Worm (Caenorhabditis elegans) whole organism, young adult: Measurements from ENCODE around the gene C08F1.11.

ENCODE experiments used
- B0261.1 ChIP-seq: sonication (generic microtip); optimal IDR thresholded peaks from 2 replicates; lab custom pipeline; 2016; ENCODE audit warnings: mild to moderate bottlenecking, missing genetic modification characterization, moderate library complexity, missing compliant biosample characterization
- F22D6.2 ChIP-seq: sonication (generic microtip); optimal IDR thresholded peaks from 2 replicates; lab custom pipeline; 2016; ENCODE audit warnings: mild to moderate bottlenecking, missing genetic modification characterization, missing compliant biosample characterization
- F39B2.1 ChIP-seq: fragments of 200-800 bp; sonication (Bioruptor generic); IDR thresholded peaks from 2 replicates; pipeline ENCODE4 v1.3.6; 2022; ENCODE audit warnings: missing genetic modification reagents, missing genetic modification characterization, missing compliant biosample characterization
- Y53F4B.3 ChIP-seq: fragments of 200-800 bp; sonication (Bioruptor generic); IDR thresholded peaks from 2 replicates; pipeline ENCODE4 v1.3.6; 2022; ENCODE audit warnings: missing genetic modification reagents, missing genetic modification characterization, missing compliant biosample characterization
- Y53G8AR.9 ChIP-seq: fragments of 200-800 bp; sonication (Bioruptor generic); conservative IDR thresholded peaks from 2 replicates; pipeline ENCODE4 v1.3.6; 2022; ENCODE audit warnings: missing genetic modification reagents, missing genetic modification characterization, missing compliant biosample characterization
- Y56A3A.18 ChIP-seq: fragments of 200-800 bp; sonication (Bioruptor generic); IDR thresholded peaks from 2 replicates; pipeline ENCODE4 v1.3.6; 2022; ENCODE audit warnings: missing genetic modification reagents, missing genetic modification characterization, missing compliant biosample characterization
- aptf-2 ChIP-seq: fragments of 200-800 bp; sonication (Bioruptor generic); conservative IDR thresholded peaks from 2 replicates; pipeline ENCODE4 v1.3.6; 2022; ENCODE audit warnings: missing genetic modification reagents, missing genetic modification characterization, missing compliant biosample characterization
- atf-7 ChIP-seq: sonication (generic microtip); optimal IDR thresholded peaks from 2 replicates; lab custom pipeline; 2017; ENCODE audit warnings: mild to moderate bottlenecking, missing genetic modification characterization, missing compliant biosample characterization
- attf-6 ChIP-seq: fragments of 200-800 bp; sonication (Bioruptor generic); IDR thresholded peaks from 2 replicates; pipeline ENCODE4 v1.3.6; 2022; ENCODE audit warnings: missing genetic modification reagents, missing genetic modification characterization, missing compliant biosample characterization
- bed-1 ChIP-seq: fragments of 200-800 bp; sonication (Bioruptor generic); IDR thresholded peaks from 2 replicates; pipeline ENCODE4 v1.3.6; 2022; ENCODE audit warnings: missing genetic modification reagents, missing genetic modification characterization, missing compliant biosample characterization
- bed-2 ChIP-seq: fragments of 200-800 bp; sonication (Bioruptor generic); IDR thresholded peaks from 2 replicates; pipeline ENCODE4 v1.3.6; 2022; ENCODE audit warnings: missing genetic modification reagents, missing genetic modification characterization, missing compliant biosample characterization
- ccch-3 ChIP-seq: fragments of 200-800 bp; sonication (Bioruptor generic); optimal IDR thresholded peaks from 2 replicates; lab custom pipeline; 2018; ENCODE audit warnings: mild to moderate bottlenecking, missing genetic modification characterization, missing compliant biosample characterization
- cebp-2 ChIP-seq: fragments of 200-800 bp; sonication (Bioruptor generic); IDR thresholded peaks from 2 replicates; pipeline ENCODE4 v1.3.6; 2022; ENCODE audit warnings: missing genetic modification characterization, missing compliant biosample characterization
- dox-1 ChIP-seq: fragments of 200-800 bp; sonication (Bioruptor generic); IDR thresholded peaks from 2 replicates; pipeline ENCODE4 v1.3.6; 2022; ENCODE audit warnings: missing genetic modification reagents, missing genetic modification characterization, missing compliant biosample characterization
- dpl-1 ChIP-seq: fragments of 150-350 bp; optimal IDR thresholded peaks from 2 replicates; lab custom pipeline; 2014; ENCODE audit warnings: missing biosample characterization, missing genetic modification reagents, missing genetic modification characterization
- egl-18 ChIP-seq: fragments of 200-800 bp; sonication (Bioruptor generic); IDR thresholded peaks from 2 replicates; pipeline ENCODE4 v1.3.6; 2022; ENCODE audit warnings: missing genetic modification reagents, missing genetic modification characterization, missing compliant biosample characterization
- ekl-4 ChIP-seq: fragments of 200-800 bp; sonication (Bioruptor generic); IDR thresholded peaks from 2 replicates; pipeline ENCODE4 v1.3.6; 2022; ENCODE audit warnings: missing genetic modification reagents, missing genetic modification characterization, missing compliant biosample characterization
- hlh-12 ChIP-seq: sonication (generic microtip); optimal IDR thresholded peaks from 2 replicates; lab custom pipeline; 2016; ENCODE audit warnings: missing genetic modification characterization, missing compliant biosample characterization
- let-607 ChIP-seq, 2 experiments: fragments of 200-800 bp in 1 of 2; sonication (Bioruptor generic) in 1 of 2; sonication (generic microtip) in 1 of 2; optimal IDR thresholded peaks; 2 replicates each; lab custom pipeline; 2016 to 2018; ENCODE audit warnings: mild to moderate bottlenecking in 2 of 2, missing compliant biosample characterization in 2 of 2, missing genetic modification characterization in 2 of 2, moderate library complexity in 2 of 2, missing genotype in 1 of 2
- lin-35 ChIP-seq, 3 experiments: fragments of 150-350 bp in 2 of 3; sonication (generic microtip) in 1 of 3; optimal IDR thresholded peaks; 2 replicates each; lab custom pipeline; 2014 to 2018; ENCODE audit warnings: missing biosample characterization in 3 of 3, missing genetic modification characterization in 3 of 3, missing genetic modification reagents in 3 of 3
- lin-40 ChIP-seq: sonication (generic microtip); optimal IDR thresholded peaks from 2 replicates; lab custom pipeline; 2016; ENCODE audit warnings: missing genetic modification characterization, mild to moderate bottlenecking, missing compliant biosample characterization, missing genotype, missing genetic modification reagents
- mes-4 ChIP-seq: sonication (generic microtip); optimal IDR thresholded peaks from 2 replicates; lab custom pipeline; 2016; ENCODE audit warnings: missing genotype, missing genetic modification characterization, missing compliant biosample characterization
- nfya-1 ChIP-seq: sonication (generic microtip); optimal IDR thresholded peaks from 2 replicates; lab custom pipeline; 2017; ENCODE audit warnings: antibody characterized with exemption, missing compliant biosample characterization, missing genetic modification characterization, borderline replicate concordance; ENCODE audit not compliant: insufficient read depth
- nhr-80 ChIP-seq: sonication (generic microtip); optimal IDR thresholded peaks from 2 replicates; lab custom pipeline; 2016; ENCODE audit warnings: missing genetic modification characterization, missing compliant biosample characterization
- repo-1 ChIP-seq: sonication (generic microtip); optimal IDR thresholded peaks from 2 replicates; lab custom pipeline; 2017; ENCODE audit warnings: mild to moderate bottlenecking, missing genetic modification characterization, missing compliant biosample characterization
- ztf-22 ChIP-seq: fragments of 200-800 bp; sonication (Bioruptor generic); optimal IDR thresholded peaks from 2 replicates; lab custom pipeline; 2018; ENCODE audit warnings: mild to moderate bottlenecking, missing genetic modification characterization, moderate library complexity, missing compliant biosample characterization
- ztf-26 ChIP-seq: sonication (generic microtip); optimal IDR thresholded peaks from 2 replicates; lab custom pipeline; 2017; ENCODE audit warnings: missing genetic modification characterization, missing compliant biosample characterization
- ztf-3 ChIP-seq: fragments of 200-800 bp; sonication (Bioruptor generic); optimal IDR thresholded peaks from 2 replicates; lab custom pipeline; 2018; ENCODE audit warnings: mild to moderate bottlenecking, missing genetic modification characterization, missing compliant biosample characterization
- ztf-6 ChIP-seq: fragments of 200-800 bp; sonication (Bioruptor generic); IDR thresholded peaks from 2 replicates; pipeline ENCODE4 v1.3.6; 2022; ENCODE audit warnings: missing genetic modification reagents, missing genetic modification characterization, missing compliant biosample characterization

The C08F1.11 gene

DNA sequence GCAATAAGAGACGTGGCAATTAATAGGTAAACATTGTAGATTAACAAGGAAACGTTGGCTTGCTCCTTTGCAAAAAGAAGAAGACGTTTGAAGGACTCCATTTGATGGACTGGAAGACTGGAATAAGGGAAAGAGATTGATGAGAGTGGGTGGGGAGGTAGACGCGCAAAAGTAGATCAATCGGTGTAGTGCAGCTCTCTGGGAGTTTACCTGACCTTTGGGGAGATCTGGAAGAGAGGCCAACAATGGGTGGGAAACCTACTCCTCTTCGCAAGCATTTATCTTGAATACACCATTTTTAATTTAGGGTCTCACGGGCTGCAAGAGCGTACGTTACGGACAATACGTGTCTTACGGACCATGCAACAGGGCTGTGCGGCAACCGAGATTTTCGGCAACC is 21.7 kb upstream of the C08F1.11 start, which contains the start of gene C08F1.12:
C08F1.12 (minus strand) TSS at position 101 of the 400 bp plus-strand sequence.
- TF ChIP-seq dpl-1 (GFP tag; lab: Kevin White, UChicago) (no peak), lin-40 (tag; lab: Kevin White, UChicago) (no peak), F39B2.1 (no peak), dox-1 (GFP tag; lab: Robert Waterston, UW) (no peak), aptf-2 (GFP tag; lab: Robert Waterston, UW) (no peak), nhr-80 (no peak), ztf-6 (GFP tag; lab: Robert Waterston, UW) (no peak), ccch-3 (GFP tag; lab: Kevin White, UChicago) (no peak)

DNA sequence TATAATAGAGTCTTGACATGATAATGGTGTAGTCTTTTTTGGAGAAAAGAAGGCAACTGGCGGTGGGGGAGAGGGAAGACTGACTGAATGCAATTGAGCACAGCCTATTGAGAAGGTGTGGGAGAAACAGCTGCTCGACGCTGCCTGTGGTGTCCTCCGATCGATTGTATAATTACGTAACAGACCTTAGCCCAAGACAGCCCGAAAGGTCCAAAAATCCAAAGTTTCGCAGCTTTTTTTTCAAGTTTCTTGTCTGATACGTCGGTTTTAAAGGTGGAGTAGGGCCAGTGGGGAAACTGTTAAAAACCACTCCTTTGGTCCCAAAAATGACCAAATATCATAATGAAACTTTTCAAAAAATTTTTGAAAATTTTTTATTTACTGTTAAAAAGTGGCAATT is 3.4 kb upstream of the C08F1.11 start, which contains the start of the genes C08F1.6 and fbxb-13:
C08F1.6 (minus strand) TSS at position 101 of the 400 bp plus-strand sequence.
fbxb-13 (plus strand) TSS at position 191 of the 400 bp plus-strand sequence.
- TF ChIP-seq egl-18 (GFP tag; lab: Robert Waterston, UW), result no peak
- TF ChIP-seq mes-4 (tag; lab: Kevin White, UChicago), result no peak
- no peak for TF ChIP-seq Y56A3A.18 (GFP tag; lab: Robert Waterston, UW)
- TF ChIP-seq aptf-2 (GFP tag; lab: Robert Waterston, UW), result no peak
- no peak for TF ChIP-seq dpl-1 (GFP tag; lab: Kevin White, UChicago)
- no peak for TF ChIP-seq lin-35 (GFP tag; optimal IDR thresholded peaks at IDR 0.05; lab: Kevin White, UChicago)
- TF ChIP-seq repo-1 (tag; lab: Kevin White, UChicago), result no peak

DNA sequence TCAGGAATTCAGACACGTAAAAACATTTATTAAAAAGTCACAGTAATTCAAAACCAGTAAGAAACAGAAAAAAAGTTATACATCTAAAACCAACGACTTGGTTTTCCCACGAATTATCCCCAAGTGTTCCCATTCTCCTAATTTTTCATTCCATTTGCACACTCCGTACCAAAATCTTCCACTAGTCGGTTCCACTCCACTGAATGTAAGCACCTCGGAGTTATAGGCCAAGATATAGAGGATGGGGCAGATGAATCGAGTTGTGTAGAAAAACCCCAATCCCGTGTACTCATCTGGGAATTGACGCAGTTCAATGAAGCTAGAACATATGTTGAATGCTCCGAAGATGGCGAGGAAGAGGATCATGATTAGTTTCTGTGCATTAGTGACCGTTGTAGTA is 2.5 kb upstream of the C08F1.11 start:
- TF ChIP-seq bed-1 (GFP tag; lab: Robert Waterston, UW) (no peak), cebp-2 (GFP tag; lab: Robert Waterston, UW) (no peak), aptf-2 (GFP tag; lab: Robert Waterston, UW) (no peak), atf-7 (tag; lab: Kevin White, UChicago) (no peak), ekl-4 (GFP tag; lab: Robert Waterston, UW) (no peak)

DNA sequence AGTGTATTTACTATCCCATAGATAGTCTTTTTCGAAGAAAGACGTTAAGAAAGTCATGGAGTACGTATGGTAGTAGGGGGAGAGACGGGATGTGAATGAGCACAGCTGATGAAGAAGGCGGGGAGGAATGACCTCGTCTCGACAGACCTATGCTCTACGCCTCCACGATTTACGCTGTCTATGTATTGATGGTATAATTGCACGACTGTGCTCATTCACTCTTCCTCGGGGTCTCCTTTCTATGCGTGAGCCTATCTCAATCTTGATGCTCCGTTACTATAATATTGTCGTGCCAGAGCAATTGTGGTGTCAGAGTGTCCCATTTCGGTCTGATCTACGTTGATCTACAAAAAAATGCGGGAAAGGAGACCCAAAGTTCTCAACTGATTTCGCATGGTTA is 1.5 kb upstream of the C08F1.11 start, which contains the start of gene C08F1.10:
C08F1.10 (minus strand) TSS at position 101 of the 400 bp plus-strand sequence.
- TF ChIP-seq B0261.1 (tag; lab: Kevin White, UChicago) (no peak), nfya-1 (tag; lab: Kevin White, UChicago) (no peak), ztf-26 (tag; lab: Kevin White, UChicago) (no peak), ztf-3 (GFP tag; lab: Kevin White, UChicago) (no peak), mes-4 (tag; lab: Kevin White, UChicago) (no peak), bed-2 (GFP tag; lab: Robert Waterston, UW) (no peak)
- TF ChIP-seq, all 124 proteins: peak for 0

DNA sequence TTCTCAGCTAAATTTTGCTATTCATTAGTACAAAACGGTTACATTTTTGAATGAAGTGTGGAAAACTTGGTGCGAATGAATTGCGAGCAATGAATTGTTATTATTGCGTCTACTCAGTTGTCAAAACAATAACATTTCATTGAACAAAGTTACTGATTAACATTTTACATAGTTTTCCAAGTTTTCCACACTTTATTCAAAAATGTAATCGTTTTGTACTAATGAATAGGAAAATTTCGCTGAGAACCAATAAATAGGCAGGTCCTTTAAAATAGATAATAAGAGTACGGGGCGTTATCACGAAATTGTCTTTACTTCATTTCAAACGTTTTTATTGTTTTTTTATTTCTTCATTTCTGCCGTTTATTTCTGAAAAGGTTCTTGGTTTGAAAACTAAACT is 2.2 kb downstream of the C08F1.11 start, which contains the start of gene math-4:
math-4 (minus strand) TSS at position 101 of the 400 bp plus-strand sequence.
- TF ChIP-seq F22D6.2 (tag; lab: Kevin White, UChicago), result no peak
- TF ChIP-seq repo-1 (tag; lab: Kevin White, UChicago), result no peak
- TF ChIP-seq Y53F4B.3 (GFP tag; lab: Robert Waterston, UW), result no peak
- TF ChIP-seq Y53G8AR.9 (GFP tag; lab: Robert Waterston, UW), result no peak
- TF ChIP-seq attf-6 (GFP tag; lab: Robert Waterston, UW), result no peak
- TF ChIP-seq ztf-22 (GFP tag; lab: Kevin White, UChicago), result no peak
- no peak for TF ChIP-seq hlh-12 (tag; lab: Kevin White, UChicago)
- no peak for TF ChIP-seq ekl-4 (GFP tag; lab: Robert Waterston, UW)
- TF ChIP-seq ztf-6 (GFP tag; lab: Robert Waterston, UW), result no peak
- no peak for TF ChIP-seq ccch-3 (GFP tag; lab: Kevin White, UChicago)
- TF ChIP-seq let-607 (tag; optimal IDR thresholded peaks at IDR 0.05; lab: Kevin White, UChicago), result no peak
- no peak for TF ChIP-seq F39B2.1
